Fruit fly (Drosophila melanogaster) whole organism, embryonic: ENCODE results near the gene Chmp1.

Source experiments
- CG10209 ChIP-seq: fragments of 200-800 bp; sonication (Bioruptor generic); optimal IDR thresholded peaks from 3 replicates; lab custom pipeline; 2017; ENCODE audit warnings: missing biosample characterization, mild to moderate bottlenecking, missing genetic modification characterization, missing genetic modification reagents
- CG10366 ChIP-seq: fragments of 200-800 bp; sonication (Bioruptor generic); IDR thresholded peaks from 2 replicates; pipeline ENCODE4 v1.3.6; 2022; ENCODE audit warnings: missing biosample characterization, missing genetic modification characterization
- CG10565 ChIP-seq: fragments of 200-800 bp; sonication (Bioruptor generic); optimal IDR thresholded peaks from 3 replicates; lab custom pipeline; 2016; ENCODE audit warnings: missing biosample characterization, mild to moderate bottlenecking, missing genetic modification characterization
- CG10654 ChIP-seq: fragments of 200-800 bp; sonication (Bioruptor generic); optimal IDR thresholded peaks from 2 replicates; lab custom pipeline; 2016; ENCODE audit warnings: missing biosample characterization, missing genetic modification characterization
- CG12299 ChIP-seq: fragments of 200-800 bp; sonication (Bioruptor generic); optimal IDR thresholded peaks from 2 replicates; lab custom pipeline; 2018; ENCODE audit warnings: missing biosample characterization, mild to moderate bottlenecking, missing genetic modification characterization
- CG13624 ChIP-seq: fragments of 200-800 bp; sonication (Bioruptor generic); optimal IDR thresholded peaks from 2 replicates; lab custom pipeline; 2016; ENCODE audit warnings: missing biosample characterization, missing genetic modification characterization
- CG15011 ChIP-seq: fragments of 200-800 bp; sonication (Bioruptor generic); optimal IDR thresholded peaks from 3 replicates; lab custom pipeline; 2018; ENCODE audit warnings: missing biosample characterization, mild to moderate bottlenecking, missing genetic modification characterization
- CG15601 ChIP-seq: fragments of 200-800 bp; sonication (Bioruptor generic); optimal IDR thresholded peaks from 3 replicates; lab custom pipeline; 2019; ENCODE audit warnings: missing biosample characterization, mild to moderate bottlenecking, missing genetic modification characterization, moderate library complexity
- CG17186 ChIP-seq: fragments of 200-800 bp; sonication (Bioruptor generic); optimal IDR thresholded peaks from 3 replicates; lab custom pipeline; 2017; ENCODE audit warnings: missing biosample characterization, missing genetic modification reagents, missing genetic modification characterization
- CG31224 ChIP-seq: fragments of 200-800 bp; sonication (Bioruptor generic); IDR thresholded peaks from 2 replicates; pipeline ENCODE4 v1.3.6; 2022; ENCODE audit warnings: missing biosample characterization, missing genetic modification characterization
- CG3726 ChIP-seq: fragments of 200-800 bp; sonication (Bioruptor generic); IDR thresholded peaks from 3 replicates; pipeline ENCODE4, ENCODE4 v1.3.6; 2022; ENCODE audit warnings: missing biosample characterization, missing genetic modification characterization
- CG3995 ChIP-seq: fragments of 200-800 bp; sonication (Bioruptor generic); optimal IDR thresholded peaks from 3 replicates; lab custom pipeline; 2016; ENCODE audit warnings: missing biosample characterization, missing genetic modification characterization
- CG4282 ChIP-seq: fragments of 200-800 bp; sonication (Bioruptor generic); optimal IDR thresholded peaks from 2 replicates; lab custom pipeline; 2016; ENCODE audit warnings: missing biosample characterization, missing genetic modification characterization
- CG4820 ChIP-seq: fragments of 200-800 bp; sonication (Bioruptor generic); optimal IDR thresholded peaks from 3 replicates; lab custom pipeline; 2016; ENCODE audit warnings: missing biosample characterization, missing genetic modification characterization
- CG6175 ChIP-seq: fragments of 200-800 bp; sonication (Bioruptor generic); IDR thresholded peaks from 3 replicates; pipeline ENCODE4 v1.3.6; 2022; ENCODE audit warnings: missing biosample characterization, missing genetic modification characterization
- CG6654 ChIP-seq: fragments of 200-800 bp; sonication (Bioruptor generic); optimal IDR thresholded peaks from 2 replicates; lab custom pipeline; 2017; ENCODE audit warnings: missing biosample characterization, mild to moderate bottlenecking, missing genetic modification characterization
- CG8089 ChIP-seq: fragments of 200-800 bp; sonication (Bioruptor generic); optimal IDR thresholded peaks from 3 replicates; lab custom pipeline; 2016; ENCODE audit warnings: missing biosample characterization, missing genetic modification characterization
- CG8281 ChIP-seq: fragments of 200-800 bp; sonication (Bioruptor generic); optimal IDR thresholded peaks from 2 replicates; lab custom pipeline; 2018; ENCODE audit warnings: missing biosample characterization, mild to moderate bottlenecking, missing genetic modification characterization, moderate library complexity
- CG9215 ChIP-seq: fragments of 200-800 bp; sonication (Bioruptor generic); IDR thresholded peaks from 2 replicates; pipeline ENCODE4 v1.3.6; 2022; ENCODE audit warnings: missing biosample characterization, missing genetic modification characterization
- CG9876 ChIP-seq: fragments of 200-800 bp; sonication (Bioruptor generic); optimal IDR thresholded peaks from 2 replicates; lab custom pipeline; 2016; ENCODE audit warnings: missing biosample characterization, missing genetic modification characterization
- CG9932 ChIP-seq: fragments of 200-800 bp; sonication (Bioruptor generic); IDR thresholded peaks from 2 replicates; pipeline ENCODE4 v1.3.6; 2022; ENCODE audit warnings: missing biosample characterization, missing genetic modification characterization
- D19A ChIP-seq: fragments of 200-800 bp; optimal IDR thresholded peaks from 3 replicates; lab custom pipeline; 2019; ENCODE audit warnings: missing biosample characterization, mild to moderate bottlenecking, missing genetic modification characterization, moderate library complexity
- Doc2 ChIP-seq: fragments of 200-800 bp; sonication (Bioruptor generic); IDR thresholded peaks from 2 replicates; pipeline ENCODE4 v1.3.6; 2022; ENCODE audit warnings: missing biosample characterization, missing genetic modification characterization
- Dref ChIP-seq: fragments of 200-800 bp; sonication (Bioruptor generic); IDR thresholded peaks from 2 replicates; pipeline ENCODE4 v1.3.6; 2022; ENCODE audit warnings: missing biosample characterization, missing genetic modification characterization
- Ets97D ChIP-seq: fragments of 200-800 bp; sonication (Bioruptor generic); optimal IDR thresholded peaks from 3 replicates; lab custom pipeline; 2016; ENCODE audit warnings: missing biosample characterization, missing genetic modification characterization
- H15 ChIP-seq: fragments of 200-800 bp; sonication (Bioruptor generic); IDR thresholded peaks from 3 replicates; pipeline ENCODE4 v1.3.6; 2022; ENCODE audit warnings: missing biosample characterization, missing genetic modification characterization
- MTF-1 ChIP-seq: fragments of 200-800 bp; sonication (Bioruptor generic); optimal IDR thresholded peaks from 2 replicates; lab custom pipeline; 2018; ENCODE audit warnings: missing biosample characterization, mild to moderate bottlenecking, missing genetic modification characterization, borderline replicate concordance
- Max ChIP-seq: fragments of 200-800 bp; sonication (Bioruptor generic); optimal IDR thresholded peaks from 2 replicates; lab custom pipeline; 2016; ENCODE audit warnings: missing biosample characterization, mild to moderate bottlenecking, missing genetic modification characterization
- Myb ChIP-seq: fragments of 200-800 bp; sonication (Bioruptor generic); optimal IDR thresholded peaks from 2 replicates; lab custom pipeline; 2016; ENCODE audit warnings: missing biosample characterization, missing genetic modification characterization
- NFAT ChIP-seq: fragments of 200-800 bp; sonication (Bioruptor generic); IDR thresholded peaks from 2 replicates; pipeline ENCODE4 v1.3.6; 2022; ENCODE audit warnings: missing biosample characterization, missing genetic modification characterization
- Nf-YB ChIP-seq: fragments of 200-800 bp; sonication (Bioruptor generic); optimal IDR thresholded peaks from 3 replicates; lab custom pipeline; 2019; ENCODE audit warnings: missing biosample characterization, mild to moderate bottlenecking, missing genetic modification characterization, moderate library complexity
- Oaz ChIP-seq: fragments of 200-800 bp; sonication (Bioruptor generic); IDR thresholded peaks from 2 replicates; pipeline ENCODE4 v1.3.6; 2022; ENCODE audit warnings: missing biosample characterization, missing genetic modification characterization
- cad ChIP-seq: fragments of >200 bp; optimal IDR thresholded peaks from 2 replicates; lab custom pipeline; 2017; ENCODE audit warnings: missing biosample characterization, missing genetic modification characterization
- cg ChIP-seq: fragments of 200-800 bp; sonication (Bioruptor generic); optimal IDR thresholded peaks from 3 replicates; lab custom pipeline; 2019; ENCODE audit warnings: missing biosample characterization, mild to moderate bottlenecking, missing genetic modification characterization, moderate library complexity
- cwo ChIP-seq: fragments of 200-800 bp; sonication (Bioruptor generic); optimal IDR thresholded peaks from 3 replicates; lab custom pipeline; 2017; ENCODE audit warnings: missing biosample characterization, missing genetic modification characterization, mild to moderate bottlenecking, moderate library complexity, missing genetic modification reagents
- exex ChIP-seq: fragments of 200-800 bp; sonication (Bioruptor generic); optimal IDR thresholded peaks from 4 replicates; lab custom pipeline; 2018; ENCODE audit warnings: missing biosample characterization, mild to moderate bottlenecking, missing genetic modification characterization, moderate library complexity
- fd102C ChIP-seq: fragments of 200-800 bp; sonication (Bioruptor generic); optimal IDR thresholded peaks from 2 replicates; lab custom pipeline; 2018; ENCODE audit warnings: missing biosample characterization, mild to moderate bottlenecking, missing genetic modification characterization, moderate library complexity
- fu2 ChIP-seq: fragments of 200-800 bp; sonication (Bioruptor generic); optimal IDR thresholded peaks from 2 replicates; lab custom pipeline; 2016; ENCODE audit warnings: missing biosample characterization, missing genetic modification characterization
- gem ChIP-seq: fragments of 200-800 bp; sonication (Bioruptor generic); optimal IDR thresholded peaks from 2 replicates; lab custom pipeline; 2019; ENCODE audit warnings: missing biosample characterization, mild to moderate bottlenecking, missing genetic modification characterization, moderate library complexity
- hkb ChIP-seq, 2 experiments: fragments of 200-800 bp in 1 of 2; fragments of >200 bp in 1 of 2; sonication (Bioruptor generic) in 1 of 2; IDR thresholded peaks in 1 of 2; optimal IDR thresholded peaks in 1 of 2; 2 replicates each; pipeline versions ENCODE4 v1.3.6 to Lab custom; 2017 to 2022; ENCODE audit warnings: missing biosample characterization in 1 of 2, missing genetic modification characterization in 1 of 2
- mirr ChIP-seq: fragments of 200-800 bp; sonication (Bioruptor generic); optimal IDR thresholded peaks from 3 replicates; lab custom pipeline; 2018; ENCODE audit warnings: missing biosample characterization, mild to moderate bottlenecking, missing genetic modification characterization
- nau ChIP-seq: fragments of 200-800 bp; sonication (Bioruptor generic); optimal IDR thresholded peaks from 3 replicates; lab custom pipeline; 2017; ENCODE audit warnings: missing biosample characterization, mild to moderate bottlenecking, missing genetic modification characterization, missing genetic modification reagents
- nerfin-2 ChIP-seq: fragments of 200-800 bp; sonication (Bioruptor generic); IDR thresholded peaks from 2 replicates; pipeline ENCODE4 v1.3.6; 2022; ENCODE audit warnings: missing biosample characterization, missing genetic modification characterization; ENCODE audit not compliant: partially characterized antibody
- oc ChIP-seq: fragments of 200-800 bp; sonication (Bioruptor generic); optimal IDR thresholded peaks from 2 replicates; lab custom pipeline; 2018; ENCODE audit warnings: missing biosample characterization, mild to moderate bottlenecking, missing genetic modification characterization, moderate library complexity
- phol ChIP-seq: fragments of 200-800 bp; sonication (Bioruptor generic); optimal IDR thresholded peaks from 3 replicates; lab custom pipeline; 2018; ENCODE audit warnings: missing biosample characterization, mild to moderate bottlenecking, missing genetic modification characterization, moderate library complexity
- sisA ChIP-seq: fragments of 200-800 bp; sonication (Bioruptor generic); IDR thresholded peaks from 2 replicates; pipeline ENCODE4 v1.3.6; 2022; ENCODE audit warnings: missing biosample characterization, missing genetic modification characterization
- ssp ChIP-seq: fragments of 200-800 bp; sonication (Bioruptor generic); IDR thresholded peaks from 2 replicates; pipeline ENCODE4 v1.3.6; 2022; ENCODE audit warnings: missing biosample characterization, missing genetic modification characterization
- stc ChIP-seq: fragments of 200-800 bp; sonication (Bioruptor generic); IDR thresholded peaks from 2 replicates; pipeline ENCODE4 v1.3.6; 2022; ENCODE audit warnings: missing biosample characterization, missing genetic modification characterization
- trem ChIP-seq: fragments of 200-800 bp; optimal IDR thresholded peaks from 3 replicates; lab custom pipeline; 2019; ENCODE audit warnings: missing biosample characterization, mild to moderate bottlenecking, missing genetic modification characterization, moderate library complexity
- ttk ChIP-seq: fragments of 200-800 bp; sonication (Bioruptor generic); IDR thresholded peaks from 2 replicates; pipeline ENCODE4 v2.1.2; 2022; ENCODE audit warnings: missing biosample characterization, missing genetic modification characterization

The Chmp1 gene

DNA sequence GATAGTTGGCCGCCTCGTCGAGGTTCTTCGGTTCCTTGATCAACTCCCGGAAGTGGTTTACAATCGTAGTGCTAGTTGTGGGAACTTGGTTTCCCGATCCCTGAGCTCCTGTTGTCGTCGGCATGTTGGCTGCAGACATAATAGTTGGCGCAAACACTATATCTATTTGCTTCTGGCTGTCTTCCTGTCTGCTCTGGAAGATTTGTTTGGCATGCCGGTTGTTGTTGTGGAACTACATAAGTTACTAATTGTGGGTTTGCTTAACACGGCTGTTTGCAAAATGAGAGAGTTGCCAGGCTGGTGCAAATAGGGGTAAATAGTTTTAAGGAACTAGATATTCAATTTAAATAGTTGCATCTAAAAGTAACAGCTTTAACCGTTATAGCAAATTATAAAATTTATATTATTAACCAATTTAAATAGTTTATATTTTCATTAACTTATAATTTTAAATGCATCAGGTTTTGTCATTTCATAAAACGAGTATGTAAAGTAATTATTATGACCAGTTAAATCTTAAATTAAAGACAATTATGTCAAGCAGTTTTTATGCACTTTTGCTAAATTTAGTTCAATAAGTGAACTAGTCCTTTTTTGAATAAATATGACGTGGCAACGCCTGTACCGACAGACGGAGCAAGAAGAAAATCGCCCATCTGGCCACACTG is 2.2 kb downstream of the Chmp1 start, which contains the start of the genes Sgf11 and CG32202 (continued):
- no peak for TF ChIP-seq CG8089
- TF ChIP-seq sisA, result no peak; the same call in 1 of the 2 replicates
- TF ChIP-seq CG12299, result peak; percentile 58
- TF ChIP-seq Oaz (GFP tag; lab: Robert Waterston, UW), result no peak
- TF ChIP-seq CG4282 (GFP tag; lab: Kevin White, UChicago), result no peak
- peak; percentile 24 for TF ChIP-seq Myb
- TF ChIP-seq CG6654 (GFP tag; lab: Kevin White, UChicago), result no peak
- no peak for TF ChIP-seq stc (GFP tag; lab: Robert Waterston, UW)
- no peak for TF ChIP-seq Doc2 (GFP tag; lab: Robert Waterston, UW)
- no peak for TF ChIP-seq H15
- no peak for TF ChIP-seq nerfin-2 (GFP tag; lab: Robert Waterston, UW)
- no peak for TF ChIP-seq CG13624 (GFP tag; lab: Kevin White, UChicago)
- no peak for TF ChIP-seq CG31224 (GFP tag; lab: Robert Waterston, UW)
- TF ChIP-seq gem (tag; lab: Kevin White, UChicago), result peak; percentile 86
- TF ChIP-seq cwo, result peak; percentile 32
- TF ChIP-seq oc (tag; lab: Kevin White, UChicago), result no peak
- peak; percentile 70 for TF ChIP-seq CG3995 (GFP tag; lab: Kevin White, UChicago)
- TF ChIP-seq CG10366, result peak; percentile 45; the same call in 1 of the 2 replicates
- peak; percentile 7 for TF ChIP-seq CG4820
- peak; percentile 72 for TF ChIP-seq CG15601 (tag; lab: Kevin White, UChicago)
- TF ChIP-seq CG9932, result peak; percentile 56
- peak; percentile 47 for TF ChIP-seq Nf-YB (GFP tag; lab: Kevin White, UChicago)
- TF ChIP-seq NFAT (GFP tag; lab: Robert Waterston, UW), result 0 out of 2 replicates have a peak, but pooled peaks have one; percentile 10
- TF ChIP-seq CG6175 (GFP tag; lab: Robert Waterston, UW), result no peak
- TF ChIP-seq fd102C (GFP tag; lab: Kevin White, UChicago), result no peak
- no peak for TF ChIP-seq mirr (GFP tag; lab: Kevin White, UChicago)
- TF ChIP-seq CG10209 (GFP tag; lab: Kevin White, UChicago), result peak; percentile 74
- TF ChIP-seq Dref (GFP tag; lab: Robert Waterston, UW), result no peak
- TF ChIP-seq cg (GFP tag; lab: Kevin White, UChicago), result no peak
- no peak for TF ChIP-seq ssp (GFP tag; lab: Robert Waterston, UW)
- TF ChIP-seq cad (GFP tag; lab: Kevin White, UChicago), result no peak
- TF ChIP-seq fu2, result no peak
- peak; percentile 33 for TF ChIP-seq CG8281
- TF ChIP-seq trem (tag; lab: Kevin White, UChicago), result peak; percentile 76
- peak; percentile 43; the same call in 1 of the 2 replicates for TF ChIP-seq CG9215 (GFP tag; lab: Robert Waterston, UW)
- no peak for TF ChIP-seq CG15011 (GFP tag; lab: Kevin White, UChicago)
- peak; percentile 81 for TF ChIP-seq phol (tag; lab: Kevin White, UChicago)
- TF ChIP-seq hkb (optimal IDR thresholded peaks at IDR 0.05; lab: Kevin White, UChicago), result no peak
- TF ChIP-seq hkb (GFP tag; IDR thresholded peaks at IDR 0.05; lab: Robert Waterston, UW), result peak; percentile 59
- TF ChIP-seq D19A (tag; lab: Kevin White, UChicago), result peak; percentile 46
- TF ChIP-seq CG10565 (GFP tag; lab: Kevin White, UChicago), result no peak
- peak; percentile 23 for TF ChIP-seq CG10654
- no peak for TF ChIP-seq nau (GFP tag; lab: Kevin White, UChicago)
- TF ChIP-seq Ets97D (GFP tag; lab: Kevin White, UChicago), result peak; percentile 46
- no peak for TF ChIP-seq CG17186 (GFP tag; lab: Kevin White, UChicago)
- TF ChIP-seq Max, result no peak
- no peak for TF ChIP-seq CG3726 (GFP tag; lab: Robert Waterston, UW)
- peak; percentile 37 for TF ChIP-seq exex (tag; lab: Kevin White, UChicago)
- no peak for TF ChIP-seq CG9876 (GFP tag; lab: Kevin White, UChicago)
- TF ChIP-seq ttk (GFP tag; lab: Robert Waterston, UW), result no peak
- no peak for TF ChIP-seq MTF-1 (GFP tag; lab: Kevin White, UChicago)
